Worm (Caenorhabditis elegans) whole organism, dauer: ENCODE results near the gene irg-3.
"Not testable (repeated sequence)": the region's sequence is repeated elsewhere in the genome, so short reads cannot be mapped to it uniquely, and the experiment has no call there.

Source experiments
- unc-62 ChIP-seq: sonication (generic microtip); optimal IDR thresholded peaks from 2 replicates; lab custom pipeline; 2017; ENCODE audit warnings: missing biosample characterization, missing genetic modification reagents, missing genetic modification characterization

irg-3 gene

ce11 chrV:2617499-2617898 is 25.1 kb downstream of the irg-3 start:
- no peak for TF ChIP-seq unc-62

ce11 chrV:2621879-2622278 is 29.5 kb downstream of the irg-3 start, which contains the start of gene srh-271:
Gene srh-271 (minus strand): TSS chrV:2621979.
- no peak for TF ChIP-seq unc-62

DNA sequence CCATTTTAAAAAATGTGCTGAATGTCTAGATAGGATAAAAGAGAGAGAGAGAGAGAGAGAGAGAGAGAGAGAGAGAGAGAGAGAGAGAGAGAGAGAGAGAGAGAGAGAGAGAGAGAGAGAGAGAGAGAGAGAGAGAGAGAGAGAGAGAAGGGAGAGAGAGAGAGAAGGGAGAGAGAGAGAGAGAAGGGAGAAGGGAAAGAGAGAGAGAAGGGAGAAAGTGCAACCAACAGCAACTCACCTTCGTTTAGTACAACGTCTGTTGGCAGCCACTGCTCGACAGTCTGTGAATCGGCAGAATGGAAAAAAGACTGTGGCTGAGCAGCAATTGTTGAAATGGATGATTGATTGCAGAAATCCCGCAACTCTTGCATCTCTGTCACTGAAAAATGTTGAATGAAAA is 31.4 kb downstream of the irg-3 start:
- no peak for TF ChIP-seq unc-62

DNA sequence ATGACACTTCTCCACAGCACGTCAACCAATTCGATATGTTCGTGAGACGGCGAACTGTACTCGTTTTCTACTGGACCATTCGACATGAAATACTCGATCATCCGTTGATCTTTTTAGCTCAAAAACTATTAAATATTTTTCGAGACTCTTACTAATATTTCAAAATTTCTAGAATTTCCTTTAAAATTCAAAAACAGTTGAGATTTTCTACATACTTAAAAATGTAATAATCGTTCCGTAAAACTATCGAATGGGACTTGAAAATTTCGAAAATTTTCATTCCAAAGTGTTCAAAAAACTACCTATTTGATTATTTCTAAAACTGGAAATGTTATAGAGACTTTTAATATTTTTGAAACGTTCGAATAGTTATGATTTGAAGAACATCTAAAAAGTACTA is 33.0 kb downstream of the irg-3 start, which contains the start of gene sknr-1:
TSS of gene sknr-1 (minus strand) at position 101 of the 400 bp plus-strand sequence.
- TF ChIP-seq unc-62, result not testable (repeated sequence)

DNA sequence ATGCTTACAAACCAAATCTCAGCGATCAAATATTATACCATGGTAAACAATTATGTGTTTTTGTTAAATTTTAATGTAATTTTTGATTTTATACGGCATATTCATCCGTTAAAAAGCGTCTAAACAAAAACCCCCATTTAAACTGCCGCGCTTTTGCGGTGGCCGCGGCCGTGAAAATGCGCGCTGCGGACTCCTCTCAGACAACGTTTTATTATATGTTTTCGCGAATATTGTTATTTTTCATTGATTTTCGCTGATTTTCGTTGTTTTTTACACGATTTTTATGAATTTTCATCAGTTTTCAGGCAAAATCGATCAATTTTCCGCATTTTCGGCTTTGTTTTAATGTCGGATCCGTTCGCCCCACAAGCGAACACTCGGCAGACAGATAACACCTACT is 46.2 kb downstream of the irg-3 start, which contains the start of gene W02H5.19:
TSS of gene W02H5.19 (plus strand) at position 346 of the 400 bp plus-strand sequence.
- TF ChIP-seq unc-62, result no peak

DNA sequence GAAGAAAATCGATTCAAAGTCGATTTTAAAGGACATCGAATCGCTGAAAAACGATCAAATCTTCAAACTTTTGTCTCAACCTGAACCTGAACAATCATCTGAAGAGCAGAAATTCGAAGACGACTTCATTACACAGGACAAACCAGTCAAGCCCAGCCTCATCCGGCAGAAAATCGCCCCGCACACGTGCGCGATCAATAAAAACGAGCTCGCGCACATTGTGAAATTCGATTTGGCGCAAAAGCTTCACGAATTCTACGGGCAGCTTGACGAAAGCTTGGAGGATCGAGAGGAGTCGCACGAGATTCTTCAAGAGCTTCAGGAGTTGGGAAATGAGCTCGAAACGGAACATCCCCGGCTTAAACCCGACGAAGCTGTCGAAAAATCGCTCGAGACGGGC is 46.6 kb downstream of the irg-3 start, which contains the start of gene W02H5.2:
TSS of gene W02H5.2 (plus strand) at position 301 of the 400 bp plus-strand sequence.
- TF ChIP-seq unc-62, result no peak

DNA sequence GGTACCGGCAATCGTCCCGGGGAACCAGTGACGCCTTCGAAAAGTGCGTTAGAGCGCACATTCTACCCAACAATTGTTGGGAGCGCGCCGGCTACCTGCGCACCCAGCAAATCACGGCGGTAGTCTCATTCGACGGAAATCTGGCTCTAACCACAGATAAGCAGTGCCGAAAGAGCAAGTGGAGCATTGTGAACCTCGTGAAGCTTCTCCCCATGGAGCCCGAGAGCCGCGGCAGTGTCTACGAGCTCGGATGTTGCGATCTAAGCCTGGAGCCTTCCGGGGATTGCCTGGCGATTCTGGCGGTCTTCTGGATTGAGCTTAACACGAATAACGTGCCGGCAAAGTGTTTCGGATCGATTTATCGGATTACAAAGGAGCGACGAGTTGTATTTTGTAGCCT is 47.1 kb downstream of the irg-3 start:
- no peak for TF ChIP-seq unc-62
